Fruit fly (Drosophila melanogaster) whole organism, larva: Measurements from ENCODE around the gene PK2-R2.

Experiments used
- noc ChIP-seq: fragments of 200-800 bp; sonication (Bioruptor generic); optimal IDR thresholded peaks from 3 replicates; lab custom pipeline; 2019; ENCODE audit warnings: missing biosample characterization, mild to moderate bottlenecking, missing genetic modification characterization, moderate library complexity

The PK2-R2 gene

dm6 chr3R:13334007-13334406 is at the start of gene PK2-R2:
TSS of gene PK2-R2 (minus strand) at chr3R:13334166.
- no peak for TF ChIP-seq noc (tag; lab: Kevin White, UChicago)

dm6 chr3R:13382656-13383142 is 48.7 kb upstream of the PK2-R2 start:
- TF ChIP-seq noc (tag; lab: Kevin White, UChicago): peak; percentile 1

- peak; percentile 32 for TF ChIP-seq noc (tag; lab: Kevin White, UChicago)
Observed at dm6 chr3R:13381744-13382435, 47.9 kb upstream of the PK2-R2 start, which contains the start of the genes mRpS21 and Droj2. TSS of gene mRpS21 (minus strand) at chr3R:13381809. TSS of gene Droj2 (plus strand) at chr3R:13382106.

DNA sequence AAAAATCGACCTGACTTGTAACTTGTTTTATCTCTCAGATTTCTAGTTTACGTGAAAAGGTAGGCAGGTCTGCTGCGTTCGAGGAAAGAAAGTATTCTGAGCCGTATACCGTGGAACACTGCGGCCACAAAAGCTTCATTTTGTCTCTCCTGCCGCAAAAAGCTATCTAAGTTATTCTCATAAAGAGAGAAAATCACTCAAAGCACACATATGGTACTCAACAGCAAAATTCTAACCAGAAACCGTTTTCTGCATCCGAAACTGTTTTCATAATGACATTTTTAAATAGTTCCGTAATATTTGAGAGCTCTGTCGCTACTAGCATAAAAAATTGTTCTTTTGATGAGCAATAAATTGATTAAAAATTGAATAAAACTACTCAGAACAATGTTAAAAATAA is 45.7 kb upstream of the PK2-R2 start, which contains the start of the genes CG9813 and CG8870:
Gene CG9813, minus strand, starts transcription at position 101 of the 400 bp plus-strand sequence.
Gene CG8870, plus strand, starts transcription at position 168 of the 400 bp plus-strand sequence.
- TF ChIP-seq noc (tag; lab: Kevin White, UChicago): no peak

DNA sequence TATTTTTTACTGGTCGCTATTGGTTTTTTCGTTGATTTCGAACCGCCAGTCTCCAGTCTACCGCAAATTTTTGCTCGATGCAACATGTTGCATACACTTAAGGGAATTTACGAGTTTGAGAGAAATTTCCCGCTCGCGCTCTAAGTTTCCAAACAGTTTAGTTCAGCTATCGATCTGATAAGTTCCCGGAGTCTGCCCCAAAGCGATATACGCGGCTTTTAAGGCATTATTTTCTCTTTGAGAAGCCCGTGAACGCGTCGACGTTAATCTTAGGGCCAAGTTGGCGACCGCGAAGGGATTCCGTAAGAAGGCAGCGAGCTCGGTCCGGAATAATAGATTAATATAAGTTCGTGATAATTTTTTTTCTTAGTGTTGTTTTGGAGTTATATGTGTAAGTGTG is 40.9 kb upstream of the PK2-R2 start:
- TF ChIP-seq noc (tag; lab: Kevin White, UChicago): no peak

- TF ChIP-seq noc (tag; lab: Kevin White, UChicago): peak; percentile 88
Observed at dm6 chr3R:13371840-13372680, 38.1 kb upstream of the PK2-R2 start, which contains the start of the genes Lip3 and CG34309. TSS of gene Lip3 (minus strand) at chr3R:13371904. TSS of gene CG34309 (plus strand) at chr3R:13372630.

- no peak for TF ChIP-seq noc (tag; lab: Kevin White, UChicago)
Observed at dm6 chr3R:13369348-13369747, 35.4 kb upstream of the PK2-R2 start, which contains the start of gene CheA87a. TSS of gene CheA87a (plus strand) at chr3R:13369648.

DNA sequence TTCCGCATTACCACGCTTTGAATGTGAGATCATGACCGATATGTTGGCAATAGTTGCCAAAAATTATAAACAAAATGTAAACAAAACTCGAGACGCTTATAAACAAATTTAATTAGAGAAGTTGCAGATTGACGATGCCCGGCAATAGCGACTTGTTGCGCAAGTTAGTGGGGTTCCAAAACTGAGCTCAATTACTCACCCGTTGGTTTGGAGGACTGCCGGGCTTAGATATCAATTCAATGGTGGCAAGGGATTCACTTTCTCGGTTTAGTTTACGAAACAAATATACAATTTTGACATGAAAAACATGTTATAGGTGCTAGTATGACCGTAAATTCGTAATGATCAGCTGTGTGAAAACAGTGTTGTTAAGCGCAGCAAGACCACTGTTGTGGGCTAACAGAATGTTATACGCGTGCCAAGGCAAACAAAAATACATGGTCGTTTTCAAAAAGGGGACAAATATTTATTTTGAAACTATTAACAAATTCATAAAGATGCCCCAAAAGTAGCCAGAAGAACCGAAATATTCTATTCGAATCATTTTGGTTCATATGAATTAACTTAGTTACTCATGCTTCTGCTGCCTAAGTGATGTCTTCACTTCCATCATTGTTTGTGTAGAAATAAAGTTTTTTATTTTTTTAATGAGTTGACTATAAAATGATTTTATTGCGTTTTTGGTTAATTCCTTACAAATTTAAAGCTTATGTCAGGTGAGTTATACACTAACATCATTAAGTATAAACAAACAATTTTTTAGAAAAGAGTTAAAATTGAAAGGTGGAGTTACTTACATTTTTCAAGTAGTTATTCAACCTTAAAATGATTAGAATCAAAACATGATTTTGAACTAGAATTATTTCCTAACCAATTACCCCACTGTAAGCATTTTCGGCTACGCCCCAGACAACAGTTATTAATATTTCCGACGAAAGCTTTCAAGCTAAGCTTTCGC is 32.9 kb upstream of the PK2-R2 start, which contains the start of gene Elp6:
Gene Elp6, minus strand, starts transcription at position 350 of the 958 bp plus-strand sequence.
- peak; percentile 46 for TF ChIP-seq noc (tag; lab: Kevin White, UChicago)

DNA sequence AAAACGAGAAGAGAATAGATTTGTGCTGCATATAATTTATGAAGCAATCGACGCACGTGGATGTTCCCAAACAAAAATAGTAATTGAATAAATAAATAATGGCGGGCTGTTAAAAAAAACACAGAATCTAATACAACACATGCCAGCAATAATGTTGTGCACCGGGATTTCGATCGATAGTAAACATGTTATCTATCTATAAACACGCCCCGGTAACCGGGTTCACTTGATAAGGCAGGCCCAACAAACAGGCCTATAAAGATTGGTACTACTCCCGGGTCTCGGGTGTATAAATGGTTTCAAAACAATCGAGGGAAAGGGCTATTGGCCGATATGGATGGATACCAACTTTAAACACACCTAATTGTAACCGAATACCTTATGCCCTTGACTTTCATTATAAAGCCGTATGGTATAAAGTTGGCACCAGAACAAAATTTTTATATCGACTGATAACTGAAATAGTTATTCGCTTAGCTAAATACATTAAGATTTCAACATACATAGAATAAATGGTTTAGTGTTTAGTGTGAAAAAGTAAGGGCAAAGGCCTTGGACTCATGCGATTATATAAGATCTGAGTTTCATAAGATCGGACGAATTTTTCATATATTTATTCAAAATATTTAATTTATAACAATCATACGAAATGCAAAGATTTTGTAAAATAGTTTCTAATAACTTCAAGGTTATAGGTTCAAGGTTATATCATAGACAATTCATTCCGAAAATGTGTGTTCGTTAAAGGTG is 31.9 kb upstream of the PK2-R2 start:
- TF ChIP-seq noc (tag; lab: Kevin White, UChicago): no peak

- TF ChIP-seq noc (tag; lab: Kevin White, UChicago): peak; percentile 99
Observed at dm6 chr3R:13364175-13365174, 30.5 kb upstream of the PK2-R2 start, which contains the start of gene Dic1. TSS of gene Dic1 (plus strand) at chr3R:13364938.

dm6 chr3R:13363347-13363994 is 29.5 kb upstream of the PK2-R2 start:
- peak; percentile 24 for TF ChIP-seq noc (tag; lab: Kevin White, UChicago)

DNA sequence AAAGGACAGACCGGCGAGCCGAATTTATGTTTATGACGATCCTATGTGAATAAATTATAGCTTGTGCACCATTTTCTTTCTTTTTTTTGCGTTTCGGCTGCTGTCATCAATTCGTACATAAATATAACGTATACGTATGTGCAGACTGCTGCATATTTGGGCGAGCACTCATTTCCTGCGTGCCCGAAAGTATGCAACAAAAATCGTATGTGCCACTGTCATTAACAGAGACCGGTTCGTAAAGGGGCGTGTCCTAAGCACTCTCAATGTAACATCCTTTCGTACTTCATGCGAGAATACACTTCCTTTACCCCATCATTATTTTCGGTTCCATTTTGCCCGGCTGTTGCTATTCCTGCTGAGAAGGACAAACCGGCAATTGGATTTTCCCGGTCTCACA is 26.1 kb upstream of the PK2-R2 start:
- no peak for TF ChIP-seq noc (tag; lab: Kevin White, UChicago)
